Fruit fly (Drosophila melanogaster): Measurements from ENCODE around the gene CG11374.

CG11374 gene

dm6 chr2L:76048-76447 is at the start of gene CG11374:
CG11374 (plus strand) TSS chr2L:76348.
- TF ChIP-seq kay (GFP tag; ENCODE audit: borderline replicate concordance) (peak; percentile 22), cnc (optimal IDR thresholded peaks at IDR 0.05) (no peak)

dm6 chr2L:34054-34453 is 42.1 kb upstream of the CG11374 start:
- no peak for TF ChIP-seq CG11617 (GFP tag; optimal IDR thresholded peaks at IDR 0.05)

DNA sequence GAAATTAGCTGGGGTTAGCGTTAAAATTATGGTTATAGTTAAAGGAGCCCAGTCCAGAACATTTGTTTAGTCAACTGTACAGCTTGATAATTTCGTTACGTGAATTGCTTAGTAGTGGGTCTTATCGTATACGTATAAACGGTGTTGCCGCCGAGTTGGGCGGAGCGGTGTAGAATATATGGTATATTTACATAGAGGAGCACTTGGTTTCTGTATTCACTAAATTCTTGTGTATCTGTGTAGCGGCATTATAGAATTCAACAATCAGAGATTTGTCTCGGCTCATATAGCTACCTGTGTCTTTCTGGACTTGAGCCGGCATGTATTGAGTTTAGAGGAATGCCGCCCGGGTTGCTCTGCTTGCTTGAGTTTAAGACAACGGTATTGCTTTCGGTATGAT is 40.7 kb upstream of the CG11374 start:
- TF ChIP-seq CG33017 (tag; optimal IDR thresholded peaks at IDR 0.05) (no peak), ovo (GFP tag; optimal IDR thresholded peaks at IDR 0.05) (no peak), Clk (GFP tag; optimal IDR thresholded peaks at IDR 0.05) (no peak), cic (GFP tag; optimal IDR thresholded peaks at IDR 0.05) (no peak), Mnt (GFP tag; optimal IDR thresholded peaks at IDR 0.05) (no peak), CG14711 (tag; optimal IDR thresholded peaks at IDR 0.05) (no peak), Hr96 (GFP tag; optimal IDR thresholded peaks at IDR 0.05) (no peak), CG1620 (GFP tag; optimal IDR thresholded peaks at IDR 0.05) (no peak), Crg-1 (GFP tag; optimal IDR thresholded peaks at IDR 0.05) (no peak), CG11617 (GFP tag; optimal IDR thresholded peaks at IDR 0.05) (no peak), pad (GFP tag; optimal IDR thresholded peaks at IDR 0.05) (no peak), kay (GFP tag; ENCODE audit: borderline replicate concordance) (no peak), cnc (optimal IDR thresholded peaks at IDR 0.05) (no peak), CG5204 (GFP tag; optimal IDR thresholded peaks at IDR 0.05) (no peak), toe (GFP tag; optimal IDR thresholded peaks at IDR 0.05) (no peak), CG7045 (GFP tag; optimal IDR thresholded peaks at IDR 0.05) (no peak), tj (GFP tag; optimal IDR thresholded peaks at IDR 0.05) (no peak), CG7101 (tag; optimal IDR thresholded peaks at IDR 0.05) (no peak), bab1 (GFP tag; optimal IDR thresholded peaks at IDR 0.05) (no peak), CG12768 (GFP tag; optimal IDR thresholded peaks at IDR 0.05) (no peak)

dm6 chr2L:53108-53507 is 23.0 kb upstream of the CG11374 start:
- TF ChIP-seq Clk (GFP tag; optimal IDR thresholded peaks at IDR 0.05) (no peak), CG33017 (tag; optimal IDR thresholded peaks at IDR 0.05) (no peak), kay (GFP tag; ENCODE audit: borderline replicate concordance) (no peak), cic (GFP tag; optimal IDR thresholded peaks at IDR 0.05) (no peak), CG12768 (GFP tag; optimal IDR thresholded peaks at IDR 0.05) (no peak), toe (GFP tag; optimal IDR thresholded peaks at IDR 0.05) (no peak)

DNA sequence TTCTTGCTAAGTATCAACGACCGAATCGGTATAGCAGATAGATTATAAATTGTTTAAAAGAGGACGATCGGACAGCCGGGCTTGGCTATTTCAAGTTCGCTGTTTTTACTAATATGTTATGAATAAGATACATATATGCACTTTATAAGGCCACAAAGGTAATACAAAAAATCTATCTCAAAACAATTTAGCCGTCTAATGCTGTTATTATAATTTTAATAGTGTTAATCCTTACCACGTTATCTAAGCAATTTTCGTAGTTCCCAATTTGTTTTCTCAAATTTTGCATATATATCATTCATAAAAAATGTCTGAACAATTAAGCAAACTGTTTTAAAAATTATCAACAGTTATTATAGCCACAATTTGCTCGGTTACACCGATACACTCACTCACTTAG is 19.3 kb upstream of the CG11374 start:
- TF ChIP-seq CG1620 (GFP tag; optimal IDR thresholded peaks at IDR 0.05) (no peak), Crg-1 (GFP tag; optimal IDR thresholded peaks at IDR 0.05) (no peak), bab1 (GFP tag; optimal IDR thresholded peaks at IDR 0.05) (no peak), kay (GFP tag; ENCODE audit: borderline replicate concordance) (no peak), cnc (optimal IDR thresholded peaks at IDR 0.05) (no peak), CG7101 (tag; optimal IDR thresholded peaks at IDR 0.05) (no peak), CG14711 (tag; optimal IDR thresholded peaks at IDR 0.05) (no peak), CG11617 (GFP tag; optimal IDR thresholded peaks at IDR 0.05) (no peak), toe (GFP tag; optimal IDR thresholded peaks at IDR 0.05) (no peak), Mnt (GFP tag; optimal IDR thresholded peaks at IDR 0.05) (no peak), Hr96 (GFP tag; optimal IDR thresholded peaks at IDR 0.05) (no peak), pad (GFP tag; optimal IDR thresholded peaks at IDR 0.05) (no peak), ovo (GFP tag; optimal IDR thresholded peaks at IDR 0.05) (no peak), CG12768 (GFP tag; optimal IDR thresholded peaks at IDR 0.05) (no peak), cic (GFP tag; optimal IDR thresholded peaks at IDR 0.05) (no peak), tj (GFP tag; optimal IDR thresholded peaks at IDR 0.05) (no peak), CG7045 (GFP tag; optimal IDR thresholded peaks at IDR 0.05) (no peak), CG33017 (tag; optimal IDR thresholded peaks at IDR 0.05) (no peak), Clk (GFP tag; optimal IDR thresholded peaks at IDR 0.05) (no peak)

DNA sequence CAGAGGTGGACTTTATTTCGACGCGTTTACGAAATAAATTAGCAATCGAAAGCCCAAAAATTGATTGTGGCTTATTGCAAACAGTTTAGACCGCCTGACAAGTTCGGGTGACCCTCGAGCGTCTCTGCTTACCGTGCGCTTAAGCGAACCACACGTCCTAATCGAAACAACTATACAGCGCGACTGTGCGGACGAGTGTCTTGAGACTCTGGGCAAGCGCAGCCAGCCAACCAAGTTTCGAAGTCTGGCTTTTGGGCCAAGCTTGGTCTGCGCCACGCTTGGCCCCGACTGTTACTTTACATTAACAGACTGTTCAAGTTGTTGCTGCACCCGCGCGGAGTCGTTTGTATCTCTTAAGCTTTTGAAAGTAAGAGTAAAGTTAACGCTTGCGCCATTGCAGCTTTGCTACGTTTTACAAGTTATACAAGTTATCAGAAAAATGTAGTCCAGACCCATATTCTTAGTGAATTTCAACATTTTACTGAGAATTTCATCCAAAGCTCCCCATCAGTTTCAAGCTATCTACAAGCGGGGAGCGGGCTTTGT is 17.0 kb upstream of the CG11374 start:
- TF ChIP-seq cic (GFP tag; optimal IDR thresholded peaks at IDR 0.05) (no peak), ovo (GFP tag; optimal IDR thresholded peaks at IDR 0.05) (no peak), cnc (optimal IDR thresholded peaks at IDR 0.05) (no peak), CG5204 (GFP tag; optimal IDR thresholded peaks at IDR 0.05) (no peak), Crg-1 (GFP tag; optimal IDR thresholded peaks at IDR 0.05) (no peak), bab1 (GFP tag; optimal IDR thresholded peaks at IDR 0.05) (no peak), CG11617 (GFP tag; optimal IDR thresholded peaks at IDR 0.05) (no peak), tj (GFP tag; optimal IDR thresholded peaks at IDR 0.05) (no peak), CG14711 (tag; optimal IDR thresholded peaks at IDR 0.05) (no peak), CG7045 (GFP tag; optimal IDR thresholded peaks at IDR 0.05) (no peak), Clk (GFP tag; optimal IDR thresholded peaks at IDR 0.05) (no peak), CG7101 (tag; optimal IDR thresholded peaks at IDR 0.05) (no peak), toe (GFP tag; optimal IDR thresholded peaks at IDR 0.05) (no peak), CG12768 (GFP tag; optimal IDR thresholded peaks at IDR 0.05) (no peak)

- no peak for TF ChIP-seq toe (GFP tag; optimal IDR thresholded peaks at IDR 0.05)
- TF ChIP-seq ovo (GFP tag; optimal IDR thresholded peaks at IDR 0.05) = no peak
- TF ChIP-seq kay (GFP tag; ENCODE audit: borderline replicate concordance) = no peak
- no peak for TF ChIP-seq CG11617 (GFP tag; optimal IDR thresholded peaks at IDR 0.05)
- no peak for TF ChIP-seq CG7045 (GFP tag; optimal IDR thresholded peaks at IDR 0.05)
- TF ChIP-seq tj (GFP tag; optimal IDR thresholded peaks at IDR 0.05) = no peak
- no peak for TF ChIP-seq pad (GFP tag; optimal IDR thresholded peaks at IDR 0.05)
Measured at dm6 chr2L:65354-65949, 10.7 kb upstream of the CG11374 start, which contains the start of gene Cda5. Cda5 (minus strand) TSS chr2L:65404.
